Fruit fly (Drosophila melanogaster) whole organism, adult: ENCODE measurements around the gene Cyp4g15.

ENCODE experiments used
- CG11617 ChIP-seq: fragments of 200-800 bp; sonication (Bioruptor generic); optimal IDR thresholded peaks from 2 replicates; lab custom pipeline; 2017; ENCODE audit warnings: mild to moderate bottlenecking, missing biosample characterization, missing genetic modification reagents, missing genetic modification characterization
- CG12768 ChIP-seq: fragments of 200-800 bp; sonication (Bioruptor generic); optimal IDR thresholded peaks from 2 replicates; lab custom pipeline; 2017; ENCODE audit warnings: missing biosample characterization, missing genetic modification characterization, mild to moderate bottlenecking, moderate library complexity, missing genetic modification reagents
- CG14711 ChIP-seq: fragments of 200-800 bp; sonication (Bioruptor generic); optimal IDR thresholded peaks from 2 replicates; lab custom pipeline; 2018; ENCODE audit warnings: missing biosample characterization, mild to moderate bottlenecking, missing genetic modification characterization, moderate library complexity
- CG1620 ChIP-seq: fragments of 200-800 bp; sonication (Bioruptor generic); optimal IDR thresholded peaks from 2 replicates; lab custom pipeline; 2016; ENCODE audit warnings: missing biosample characterization, missing genetic modification characterization
- CG33017 ChIP-seq: fragments of 200-800 bp; sonication (Bioruptor generic); optimal IDR thresholded peaks from 2 replicates; lab custom pipeline; 2018; ENCODE audit warnings: missing biosample characterization, mild to moderate bottlenecking, missing genetic modification characterization, moderate library complexity
- CG5204 ChIP-seq: fragments of 200-800 bp; sonication (Bioruptor generic); optimal IDR thresholded peaks from 2 replicates; lab custom pipeline; 2016; ENCODE audit warnings: missing biosample characterization, missing genetic modification characterization
- CG7045 ChIP-seq: fragments of 200-800 bp; sonication (Bioruptor generic); optimal IDR thresholded peaks from 2 replicates; lab custom pipeline; 2017; ENCODE audit warnings: missing biosample characterization, mild to moderate bottlenecking, missing genetic modification characterization
- CG7101 ChIP-seq: fragments of 200-800 bp; sonication (Bioruptor generic); optimal IDR thresholded peaks from 2 replicates; lab custom pipeline; 2018; ENCODE audit warnings: missing biosample characterization, mild to moderate bottlenecking, missing genetic modification characterization, moderate library complexity
- Clk ChIP-seq: fragments of 200-800 bp; sonication (Bioruptor generic); optimal IDR thresholded peaks from 2 replicates; lab custom pipeline; 2017; ENCODE audit warnings: missing biosample characterization, missing genetic modification characterization
- Crg-1 ChIP-seq: fragments of 200-800 bp; sonication (Bioruptor generic); optimal IDR thresholded peaks from 2 replicates; lab custom pipeline; 2016; ENCODE audit warnings: missing biosample characterization, missing genetic modification characterization
- Hr96 ChIP-seq: fragments of 200-800 bp; sonication (Bioruptor generic); optimal IDR thresholded peaks from 2 replicates; lab custom pipeline; 2016; ENCODE audit warnings: missing biosample characterization, missing genetic modification characterization
- Mnt ChIP-seq: fragments of 200-800 bp; sonication (Bioruptor generic); optimal IDR thresholded peaks from 2 replicates; lab custom pipeline; 2016; ENCODE audit warnings: missing biosample characterization, mild to moderate bottlenecking, missing genetic modification characterization
- bab1 ChIP-seq: fragments of 200-800 bp; sonication (Bioruptor generic); optimal IDR thresholded peaks from 3 replicates; lab custom pipeline; 2019; ENCODE audit warnings: missing biosample characterization, mild to moderate bottlenecking, missing genetic modification characterization, moderate library complexity
- cic ChIP-seq: fragments of 200-800 bp; sonication (Bioruptor generic); optimal IDR thresholded peaks from 2 replicates; lab custom pipeline; 2017; ENCODE audit warnings: missing biosample characterization, mild to moderate bottlenecking, missing genetic modification characterization, moderate library complexity
- cnc ChIP-seq, 2 experiments: fragments of >200 bp; optimal IDR thresholded peaks; 2 replicates each; lab custom pipeline; 2017
- kay ChIP-seq: fragments of 200-800 bp; sonication (Bioruptor generic); peaks from one replicate; lab custom pipeline; 2016; ENCODE audit warnings: missing biosample characterization, missing genetic modification characterization, borderline replicate concordance
- ovo ChIP-seq: fragments of 200-800 bp; sonication (Bioruptor generic); optimal IDR thresholded peaks from 2 replicates; lab custom pipeline; 2016; ENCODE audit warnings: missing biosample characterization, missing genetic modification characterization
- pad ChIP-seq: fragments of 200-800 bp; sonication (Bioruptor generic); optimal IDR thresholded peaks from 3 replicates; lab custom pipeline; 2017; ENCODE audit warnings: missing biosample characterization, missing genetic modification characterization, mild to moderate bottlenecking, moderate library complexity, missing genetic modification reagents
- tj ChIP-seq: fragments of 200-800 bp; sonication (Bioruptor generic); optimal IDR thresholded peaks from 3 replicates; lab custom pipeline; 2017; ENCODE audit warnings: missing biosample characterization, mild to moderate bottlenecking, missing genetic modification characterization, moderate library complexity
- toe ChIP-seq: fragments of 200-800 bp; sonication (Bioruptor generic); optimal IDR thresholded peaks from 2 replicates; lab custom pipeline; 2016; ENCODE audit warnings: missing biosample characterization, missing genetic modification characterization

Gene Cyp4g15

DNA sequence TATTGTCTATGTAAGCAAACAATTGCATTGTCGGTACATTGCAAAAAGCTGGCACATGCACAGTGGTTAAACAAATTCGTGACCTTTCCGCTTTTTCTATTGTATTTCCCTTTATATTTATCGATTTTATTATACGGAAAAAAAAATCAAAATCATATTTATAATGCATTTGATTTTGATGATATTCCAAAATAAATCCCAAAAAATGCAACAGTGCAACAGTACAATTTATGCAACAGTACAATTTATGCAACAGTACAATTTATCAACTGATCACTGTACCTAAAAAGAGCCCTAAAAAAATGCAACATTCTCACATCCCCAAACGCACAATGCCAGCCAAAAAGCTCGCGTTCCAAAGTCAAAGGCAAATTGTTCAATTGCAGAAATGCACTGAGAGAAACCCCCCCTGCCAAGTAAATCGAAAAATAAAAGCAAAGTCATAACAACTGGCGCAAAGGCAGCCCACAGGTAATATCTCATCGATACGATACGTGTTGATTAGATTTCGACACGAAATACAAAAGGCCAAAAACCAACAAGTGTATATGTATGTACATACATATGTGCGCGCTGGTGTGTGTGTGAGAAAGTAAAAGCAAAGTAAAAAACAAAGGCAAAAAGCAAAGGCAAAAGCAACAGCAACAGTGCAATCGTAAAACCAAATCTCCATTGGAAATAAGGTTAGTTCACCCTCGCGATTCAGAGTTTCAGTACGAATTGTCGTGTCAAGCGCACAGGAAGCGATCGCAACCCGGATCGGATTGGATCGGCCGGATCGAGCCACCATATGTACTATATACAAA lies 34.8 kb upstream of the Cyp4g15 start, which contains the start of gene Sk1:
TSS of gene Sk1 (plus strand) at position 711 of the 806 bp plus-strand sequence.
- TF ChIP-seq toe (GFP tag; lab: Kevin White, UChicago): peak; percentile 11
- peak; percentile 46 for TF ChIP-seq CG11617
- no peak for TF ChIP-seq Crg-1 (GFP tag; lab: Kevin White, UChicago)
- no peak for TF ChIP-seq Hr96 (GFP tag; lab: Kevin White, UChicago)
- TF ChIP-seq CG12768 (GFP tag; lab: Kevin White, UChicago): no peak
- no peak for TF ChIP-seq pad (GFP tag; lab: Kevin White, UChicago)
- TF ChIP-seq cic: peak; percentile 65
- peak; percentile 66 for TF ChIP-seq tj (GFP tag; lab: Kevin White, UChicago)
- TF ChIP-seq Clk: no peak
- no peak for TF ChIP-seq CG33017 (tag; lab: Kevin White, UChicago)
- TF ChIP-seq Mnt (GFP tag; lab: Kevin White, UChicago): peak; percentile 31
- no peak for TF ChIP-seq CG5204 (GFP tag; lab: Kevin White, UChicago)
- peak; percentile 51 for TF ChIP-seq CG7101
- TF ChIP-seq CG7045 (GFP tag; lab: Kevin White, UChicago): no peak
- TF ChIP-seq kay: peak; percentile 84
- peak; percentile 10 for TF ChIP-seq ovo
- TF ChIP-seq cnc (optimal IDR thresholded peaks at IDR 0.05; lab: Kevin White, UChicago): no peak
- peak; percentile 11 for TF ChIP-seq bab1
- TF ChIP-seq CG14711: peak; percentile 23
- TF ChIP-seq CG1620 (GFP tag; lab: Kevin White, UChicago): no peak

DNA sequence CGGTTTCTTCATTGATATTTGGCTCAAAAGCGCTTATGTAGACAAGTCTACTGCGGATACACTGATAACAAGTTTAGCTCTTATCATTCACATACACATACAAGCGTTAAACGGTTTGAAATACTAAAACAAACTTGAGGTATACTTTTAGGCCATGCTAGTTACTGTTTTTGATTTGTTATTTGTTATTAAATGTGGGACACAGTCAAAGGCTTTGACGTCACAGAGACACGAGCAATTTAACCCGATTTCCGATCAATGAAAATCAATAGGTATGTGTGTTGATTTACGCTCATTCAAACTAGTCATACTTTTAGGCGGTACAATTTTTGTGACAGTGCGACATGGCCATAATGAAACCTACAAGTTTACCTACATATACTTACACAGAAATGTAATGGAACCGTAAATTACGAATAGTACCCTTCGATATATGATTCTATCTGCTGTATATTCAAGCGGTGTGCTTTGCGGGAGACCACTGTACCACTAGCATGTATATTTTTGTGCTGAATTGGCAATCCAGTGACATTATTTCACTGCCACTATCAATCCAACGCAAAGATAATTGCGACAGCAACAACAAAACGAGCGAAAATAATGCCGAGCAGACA lies 30.0 kb upstream of the Cyp4g15 start:
- TF ChIP-seq CG7045 (GFP tag; lab: Kevin White, UChicago) (peak; percentile 66), Mnt (GFP tag; lab: Kevin White, UChicago) (peak; percentile 88), cic (peak; percentile 98), toe (GFP tag; lab: Kevin White, UChicago) (peak; percentile 70), bab1 (peak; percentile 93), tj (GFP tag; lab: Kevin White, UChicago) (peak; percentile 99), CG14711 (peak; percentile 92), ovo (peak; percentile 8), CG5204 (GFP tag; lab: Kevin White, UChicago) (peak; percentile 71), pad (GFP tag; lab: Kevin White, UChicago) (peak; percentile 85), CG12768 (GFP tag; lab: Kevin White, UChicago) (peak; percentile 83), Crg-1 (GFP tag; lab: Kevin White, UChicago) (peak; percentile 89), Hr96 (GFP tag; lab: Kevin White, UChicago) (peak; percentile 91), kay (no peak), CG1620 (GFP tag; lab: Kevin White, UChicago) (peak; percentile 86), CG33017 (tag; lab: Kevin White, UChicago) (peak; percentile 89), CG7101 (peak; percentile 97), CG11617 (peak; percentile 81), Clk (peak; percentile 35), cnc (optimal IDR thresholded peaks at IDR 0.05; lab: Kevin White, UChicago) (no peak)

DNA sequence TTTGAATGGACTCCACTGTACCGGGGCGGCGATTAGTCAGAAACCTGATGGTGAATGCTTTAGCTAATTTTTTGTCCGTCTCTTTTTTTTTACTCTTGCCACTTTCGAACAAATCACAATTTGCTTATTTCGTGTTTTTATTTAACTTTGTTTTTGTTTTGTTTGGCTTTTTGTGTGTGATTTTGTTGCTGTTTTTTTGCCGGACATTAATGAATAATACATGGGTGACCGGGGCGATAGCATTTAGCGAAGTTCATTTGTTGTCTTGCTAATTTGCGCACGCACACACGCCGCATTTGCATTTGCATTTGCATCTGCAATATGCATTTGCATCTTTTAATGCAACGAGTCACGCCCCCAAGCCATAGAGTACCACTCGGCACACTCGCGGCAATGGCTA lies 28.2 kb upstream of the Cyp4g15 start:
- TF ChIP-seq CG5204 (GFP tag; lab: Kevin White, UChicago) (no peak), CG1620 (GFP tag; lab: Kevin White, UChicago) (no peak), bab1 (no peak), Crg-1 (GFP tag; lab: Kevin White, UChicago) (no peak), CG33017 (tag; lab: Kevin White, UChicago) (no peak), CG14711 (no peak), tj (GFP tag; lab: Kevin White, UChicago) (peak; percentile 17), CG7101 (no peak)

DNA sequence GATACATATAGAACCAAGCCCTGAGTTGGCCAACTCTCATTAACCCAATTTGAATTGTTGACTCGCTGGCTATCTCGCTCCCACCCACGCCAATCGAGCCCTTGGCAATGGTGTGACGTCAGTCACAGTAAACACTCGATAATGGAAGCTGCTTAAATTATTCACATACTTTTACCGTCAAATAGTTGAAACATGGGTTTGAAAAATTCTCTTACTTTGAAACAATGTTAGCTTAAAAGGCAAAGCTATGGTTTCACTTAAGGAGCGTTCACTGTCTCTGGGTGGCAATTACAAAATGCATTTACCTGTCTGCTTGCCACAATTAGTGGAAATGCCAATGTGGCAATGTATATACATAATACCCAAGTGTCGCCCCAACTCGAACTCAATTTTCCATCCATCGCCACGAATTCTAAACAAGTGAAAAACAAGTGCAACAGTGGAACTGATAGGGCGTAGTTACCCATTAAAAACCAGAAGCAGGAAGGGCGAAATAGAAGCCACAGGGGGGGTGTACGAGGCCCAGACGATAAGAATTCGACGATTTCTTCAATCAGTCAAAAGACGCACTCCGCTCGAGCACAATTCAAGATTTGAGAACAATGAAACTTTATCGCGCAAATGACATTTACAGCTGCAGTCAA lies 27.3 kb upstream of the Cyp4g15 start:
- TF ChIP-seq pad (GFP tag; lab: Kevin White, UChicago) (peak; percentile 70), CG11617 (peak; percentile 59), cic (peak; percentile 62), CG1620 (GFP tag; lab: Kevin White, UChicago) (peak; percentile 74), kay (no peak), toe (GFP tag; lab: Kevin White, UChicago) (peak; percentile 50), Crg-1 (GFP tag; lab: Kevin White, UChicago) (peak; percentile 65), tj (GFP tag; lab: Kevin White, UChicago) (peak; percentile 45), CG14711 (peak; percentile 75), Hr96 (GFP tag; lab: Kevin White, UChicago) (peak; percentile 81), CG12768 (GFP tag; lab: Kevin White, UChicago) (peak; percentile 77), CG33017 (tag; lab: Kevin White, UChicago) (peak; percentile 74), CG5204 (GFP tag; lab: Kevin White, UChicago) (peak; percentile 75), Mnt (GFP tag; lab: Kevin White, UChicago) (peak; percentile 46), bab1 (peak; percentile 75), CG7045 (GFP tag; lab: Kevin White, UChicago) (peak; percentile 78), ovo (peak; percentile 43), CG7101 (peak; percentile 86), cnc (optimal IDR thresholded peaks at IDR 0.05; lab: Kevin White, UChicago) (no peak), Clk (peak; percentile 20)

DNA sequence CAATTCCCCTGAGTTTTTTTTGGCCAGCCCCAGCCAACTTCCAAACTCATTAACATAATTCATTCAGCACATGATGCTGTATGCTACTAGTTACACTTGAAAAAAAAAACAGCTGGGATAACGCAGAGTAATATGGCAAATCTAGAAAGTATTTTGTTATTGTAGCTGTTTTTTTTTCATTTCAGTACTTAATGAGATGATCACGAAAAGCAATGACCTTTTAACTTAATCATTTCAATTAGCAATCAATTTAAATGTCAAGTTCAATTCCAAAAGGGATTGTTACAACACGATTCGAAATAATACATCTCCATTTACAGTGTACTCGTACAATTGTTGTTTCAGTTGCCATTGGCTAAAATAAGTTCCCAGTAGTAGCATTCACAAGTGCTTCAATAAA lies 26.5 kb upstream of the Cyp4g15 start:
- no peak for TF ChIP-seq CG14711
- no peak for TF ChIP-seq kay
- TF ChIP-seq tj (GFP tag; lab: Kevin White, UChicago): no peak
- TF ChIP-seq bab1: no peak
- TF ChIP-seq ovo: no peak
- no peak for TF ChIP-seq Mnt (GFP tag; lab: Kevin White, UChicago)
- TF ChIP-seq cnc (optimal IDR thresholded peaks at IDR 0.05; lab: Kevin White, UChicago): no peak
- no peak for TF ChIP-seq CG7101
- no peak for TF ChIP-seq CG7045 (GFP tag; lab: Kevin White, UChicago)
- TF ChIP-seq cic: no peak
- no peak for TF ChIP-seq Crg-1 (GFP tag; lab: Kevin White, UChicago)
- no peak for TF ChIP-seq Hr96 (GFP tag; lab: Kevin White, UChicago)
- no peak for TF ChIP-seq CG1620 (GFP tag; lab: Kevin White, UChicago)
- TF ChIP-seq CG11617: no peak
- TF ChIP-seq CG12768 (GFP tag; lab: Kevin White, UChicago): no peak
